Worm (Caenorhabditis elegans): ENCODE measurements around the gene F09C6.11.

DNA sequence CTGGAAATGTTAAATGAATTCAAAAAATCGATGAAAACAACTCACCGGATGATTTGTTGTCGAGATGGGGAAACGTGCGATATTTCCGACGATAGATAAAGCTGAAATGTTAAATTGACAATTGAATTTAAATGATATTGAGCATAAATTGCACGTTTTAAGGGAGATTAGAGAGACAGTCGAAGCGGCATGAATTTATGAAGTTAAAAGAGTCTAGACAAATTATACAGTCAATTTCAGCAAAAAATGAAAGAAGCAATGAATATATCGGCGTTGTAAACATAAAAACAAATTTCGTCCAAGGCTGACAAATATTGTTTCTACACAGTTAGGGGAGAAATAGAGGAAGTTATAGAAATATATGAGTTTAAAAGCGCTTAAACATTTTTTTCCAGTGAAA lies 45.2 kb upstream of the F09C6.11 start, which contains the start of gene Y102A5C.36:
- no peak for TF ChIP-seq snpc-1.3 (tag; optimal IDR thresholded peaks at IDR 0.05; ENCODE audit: insufficient read depth)
- no peak for TF ChIP-seq ama-1 (optimal IDR thresholded peaks at IDR 0.05)
- TF ChIP-seq ama-1 (GFP tag; optimal IDR thresholded peaks at IDR 0.05), result no peak
- TF ChIP-seq aptf-2 (GFP tag; conservative IDR thresholded peaks at IDR 0.05), result no peak
- TF ChIP-seq ceh-91 (GFP tag; IDR thresholded peaks at IDR 0.05), result no peak

All from whole organism, young adult.